Fruit fly (Drosophila melanogaster) whole organism, embryonic: ENCODE data around the gene Efr.

ENCODE experiments used
- Asciz ChIP-seq: fragments of 200-800 bp; sonication (Bioruptor generic); optimal IDR thresholded peaks from 2 replicates; lab custom pipeline; 2017; ENCODE audit warnings: missing biosample characterization, mild to moderate bottlenecking, missing genetic modification characterization, missing genetic modification reagents
- Atf3 ChIP-seq: fragments of 200-800 bp; sonication (Bioruptor generic); optimal IDR thresholded peaks from 3 replicates; lab custom pipeline; 2016; ENCODE audit warnings: missing biosample characterization, missing genetic modification characterization
- Awh ChIP-seq: fragments of 200-800 bp; sonication (Bioruptor generic); IDR thresholded peaks from 2 replicates; pipeline ENCODE4, ENCODE4 v1.3.6; 2022; ENCODE audit warnings: missing biosample characterization, missing genetic modification characterization
- CG10462 ChIP-seq: fragments of 200-800 bp; sonication (Bioruptor generic); optimal IDR thresholded peaks from 2 replicates; lab custom pipeline; 2016; ENCODE audit warnings: missing biosample characterization, missing genetic modification characterization
- CG12155 ChIP-seq: fragments of 200-800 bp; sonication (Bioruptor generic); optimal IDR thresholded peaks from 3 replicates; lab custom pipeline; 2016; ENCODE audit warnings: missing biosample characterization, missing genetic modification characterization
- CG12659 ChIP-seq: fragments of 200-800 bp; sonication (Bioruptor generic); optimal IDR thresholded peaks from 3 replicates; lab custom pipeline; 2017; ENCODE audit warnings: mild to moderate bottlenecking, missing biosample characterization, missing genetic modification reagents, missing genetic modification characterization
- CG15514 ChIP-seq: fragments of 200-800 bp; sonication (Bioruptor generic); optimal IDR thresholded peaks from 3 replicates; lab custom pipeline; 2017; ENCODE audit warnings: missing biosample characterization, missing genetic modification characterization, mild to moderate bottlenecking, moderate library complexity, missing genetic modification reagents
- CG17361 ChIP-seq: fragments of 200-800 bp; sonication (Bioruptor generic); IDR thresholded peaks from 3 replicates; pipeline ENCODE4 v1.3.6; 2022; ENCODE audit warnings: missing biosample characterization, missing genetic modification characterization
- CG17802 ChIP-seq: fragments of 200-800 bp; sonication (Bioruptor generic); optimal IDR thresholded peaks from 2 replicates; lab custom pipeline; 2018; ENCODE audit warnings: missing biosample characterization, mild to moderate bottlenecking, missing genetic modification characterization, moderate library complexity
- CG18476 ChIP-seq: fragments of 200-800 bp; sonication (Bioruptor generic); optimal IDR thresholded peaks from 2 replicates; lab custom pipeline; 2016; ENCODE audit warnings: missing biosample characterization, mild to moderate bottlenecking, missing genetic modification characterization
- CG2116 ChIP-seq: fragments of 200-800 bp; sonication (Bioruptor generic); optimal IDR thresholded peaks from 3 replicates; lab custom pipeline; 2018; ENCODE audit warnings: missing biosample characterization, mild to moderate bottlenecking, missing genetic modification characterization
- CG31224 ChIP-seq: fragments of 200-800 bp; sonication (Bioruptor generic); IDR thresholded peaks from 2 replicates; pipeline ENCODE4 v1.3.6; 2022; ENCODE audit warnings: missing biosample characterization, missing genetic modification characterization
- CG31441 ChIP-seq: fragments of 200-800 bp; sonication (Bioruptor generic); IDR thresholded peaks from 2 replicates; pipeline ENCODE4 v1.3.6; 2022; ENCODE audit warnings: missing biosample characterization, missing genetic modification characterization
- CG4730 ChIP-seq: fragments of 200-800 bp; sonication (Bioruptor generic); IDR thresholded peaks from 2 replicates; pipeline ENCODE4 v1.3.6; 2022; ENCODE audit warnings: missing biosample characterization, missing genetic modification characterization
- CG4854 ChIP-seq: fragments of 200-800 bp; sonication (Bioruptor generic); optimal IDR thresholded peaks from 2 replicates; lab custom pipeline; 2016; ENCODE audit warnings: missing biosample characterization, missing genetic modification characterization, inconsistent platforms
- CG6175 ChIP-seq: fragments of 200-800 bp; sonication (Bioruptor generic); IDR thresholded peaks from 3 replicates; pipeline ENCODE4 v1.3.6; 2022; ENCODE audit warnings: missing biosample characterization, missing genetic modification characterization
- CG6854 ChIP-seq: fragments of 200-800 bp; sonication (Bioruptor generic); optimal IDR thresholded peaks from 3 replicates; lab custom pipeline; 2017; ENCODE audit warnings: missing biosample characterization, mild to moderate bottlenecking, missing genetic modification characterization
- CG7372 ChIP-seq: fragments of 200-800 bp; sonication (Bioruptor generic); IDR thresholded peaks from 2 replicates; pipeline ENCODE4 v1.3.6; 2022; ENCODE audit warnings: missing biosample characterization, missing genetic modification characterization
- CHES-1-like ChIP-seq: fragments of 200-800 bp; sonication (Bioruptor generic); optimal IDR thresholded peaks from 2 replicates; lab custom pipeline; 2016; ENCODE audit warnings: missing biosample characterization, missing genetic modification characterization
- CoRest ChIP-seq: fragments of 200-800 bp; sonication (Bioruptor generic); optimal IDR thresholded peaks from 3 replicates; lab custom pipeline; 2018; ENCODE audit warnings: missing biosample characterization, mild to moderate bottlenecking, missing genetic modification characterization, moderate library complexity
- GATAe ChIP-seq: fragments of 200-800 bp; sonication (Bioruptor generic); conservative IDR thresholded peaks from 2 replicates; pipeline ENCODE4 v1.3.6; 2022; ENCODE audit warnings: missing biosample characterization, missing genetic modification characterization
- H2.0 ChIP-seq: fragments of 200-800 bp; sonication (Bioruptor generic); IDR thresholded peaks from 2 replicates; pipeline ENCODE4 v1.3.6; 2022; ENCODE audit warnings: missing biosample characterization, missing genetic modification characterization
- Jarid2 ChIP-seq: fragments of 200-800 bp; sonication (Bioruptor generic); optimal IDR thresholded peaks from 3 replicates; lab custom pipeline; 2017; ENCODE audit warnings: mild to moderate bottlenecking, missing biosample characterization, missing genetic modification reagents, missing genetic modification characterization
- MTF-1 ChIP-seq: fragments of 200-800 bp; sonication (Bioruptor generic); optimal IDR thresholded peaks from 2 replicates; lab custom pipeline; 2018; ENCODE audit warnings: missing biosample characterization, mild to moderate bottlenecking, missing genetic modification characterization, borderline replicate concordance
- NFAT ChIP-seq: fragments of 200-800 bp; sonication (Bioruptor generic); IDR thresholded peaks from 2 replicates; pipeline ENCODE4 v1.3.6; 2022; ENCODE audit warnings: missing biosample characterization, missing genetic modification characterization
- Nf-YC ChIP-seq: fragments of 200-800 bp; optimal IDR thresholded peaks from 3 replicates; lab custom pipeline; 2019; ENCODE audit warnings: missing biosample characterization, mild to moderate bottlenecking, missing genetic modification characterization, moderate library complexity
- Poxn ChIP-seq: fragments of 200-800 bp; sonication (Bioruptor generic); IDR thresholded peaks from 2 replicates; pipeline ENCODE4 v1.3.6; 2022; ENCODE audit warnings: missing biosample characterization, missing genetic modification characterization
- Six4 ChIP-seq: fragments of 200-800 bp; sonication (Bioruptor generic); optimal IDR thresholded peaks from 2 replicates; lab custom pipeline; 2016; ENCODE audit warnings: missing biosample characterization, missing genetic modification characterization
- Tbp ChIP-seq: fragments of >200 bp; optimal IDR thresholded peaks from 2 replicates; lab custom pipeline; 2018; ENCODE audit warnings: missing biosample characterization, missing genetic modification characterization
- Xbp1 ChIP-seq: fragments of 200-800 bp; sonication (Bioruptor generic); optimal IDR thresholded peaks from 3 replicates; lab custom pipeline; 2016; ENCODE audit warnings: missing biosample characterization, mild to moderate bottlenecking, missing genetic modification characterization
- ase ChIP-seq: fragments of 200-800 bp; sonication (Bioruptor generic); IDR thresholded peaks from 3 replicates; pipeline ENCODE4 v1.3.6; 2022; ENCODE audit warnings: missing biosample characterization, missing genetic modification characterization
- chinmo ChIP-seq: fragments of 200-800 bp; sonication (Bioruptor generic); IDR thresholded peaks from 4 replicates; pipeline ENCODE4 v1.3.6; 2022; ENCODE audit warnings: missing biosample characterization, missing genetic modification characterization; ENCODE audit not compliant: partially characterized antibody
- chn ChIP-seq: fragments of 200-800 bp; sonication (Bioruptor generic); optimal IDR thresholded peaks from 2 replicates; lab custom pipeline; 2016; ENCODE audit warnings: missing biosample characterization, missing genetic modification characterization
- croc ChIP-seq: fragments of 200-800 bp; sonication (Bioruptor generic); conservative IDR thresholded peaks from 3 replicates; pipeline ENCODE4 v1.3.6; 2022; ENCODE audit warnings: missing biosample characterization, missing genetic modification characterization
- dan ChIP-seq: fragments of 200-800 bp; sonication (Bioruptor generic); IDR thresholded peaks from 2 replicates; pipeline ENCODE4 v1.3.6; 2022; ENCODE audit warnings: missing biosample characterization, missing genetic modification characterization
- eve ChIP-seq, 2 experiments: fragments of >200 bp; optimal IDR thresholded peaks; 2 replicates each; lab custom pipeline; 2017; ENCODE audit warnings: missing biosample characterization in 2 of 2, missing genetic modification characterization in 2 of 2
- grn ChIP-seq: fragments of 200-800 bp; sonication (Bioruptor generic); optimal IDR thresholded peaks from 3 replicates; lab custom pipeline; 2017; ENCODE audit warnings: missing biosample characterization, missing genetic modification characterization
- hb ChIP-seq: fragments of 200-800 bp; sonication (Bioruptor generic); IDR thresholded peaks from 3 replicates; pipeline ENCODE4 v1.3.6; 2022; ENCODE audit warnings: missing biosample characterization, missing genetic modification characterization; ENCODE audit not compliant: partially characterized antibody
- ind ChIP-seq: fragments of 200-800 bp; sonication (Bioruptor generic); optimal IDR thresholded peaks from 3 replicates; lab custom pipeline; 2016; ENCODE audit warnings: missing biosample characterization, missing genetic modification characterization
- insv ChIP-seq, 2 experiments: fragments of 200-800 bp; sonication (Bioruptor generic); optimal IDR thresholded peaks; 3 replicates each; lab custom pipeline; 2016 to 2018; ENCODE audit warnings: missing biosample characterization in 2 of 2, missing genetic modification characterization in 2 of 2
- inv ChIP-seq: fragments of 200-800 bp; sonication (Bioruptor generic); IDR thresholded peaks from 2 replicates; pipeline ENCODE4 v1.3.6; 2022; ENCODE audit warnings: missing biosample characterization, missing genetic modification characterization; ENCODE audit not compliant: partially characterized antibody
- pfk ChIP-seq: fragments of 200-800 bp; sonication (Bioruptor generic); optimal IDR thresholded peaks from 2 replicates; lab custom pipeline; 2018; ENCODE audit warnings: missing biosample characterization, mild to moderate bottlenecking, missing genetic modification characterization, moderate library complexity
- pho ChIP-seq: fragments of 200-800 bp; sonication (Bioruptor generic); optimal IDR thresholded peaks from 2 replicates; lab custom pipeline; 2016; ENCODE audit warnings: missing biosample characterization, missing genetic modification characterization
- prd ChIP-seq, 3 experiments: fragments of >200 bp in 2 of 3; fragments of 200-800 bp in 1 of 3; sonication (Bioruptor generic) in 1 of 3; optimal IDR thresholded peaks in 2 of 3; IDR thresholded peaks in 1 of 3; 2 replicates in 2 of 3; 3 replicates in 1 of 3; pipeline versions ENCODE4 v1.3.6 to Lab custom; 2017 to 2022; ENCODE audit warnings: missing biosample characterization in 1 of 3, missing genetic modification characterization in 1 of 3
- schlank ChIP-seq: fragments of 200-800 bp; sonication (Bioruptor generic); optimal IDR thresholded peaks from 2 replicates; lab custom pipeline; 2018; ENCODE audit warnings: missing biosample characterization, mild to moderate bottlenecking, missing genetic modification characterization
- sd ChIP-seq: fragments of 200-800 bp; sonication (Bioruptor generic); optimal IDR thresholded peaks from 3 replicates; lab custom pipeline; 2018; ENCODE audit warnings: missing biosample characterization, mild to moderate bottlenecking, missing genetic modification characterization, moderate library complexity
- sna ChIP-seq: fragments of 200-800 bp; sonication (Bioruptor generic); IDR thresholded peaks from 2 replicates; pipeline ENCODE4 v1.3.6; 2022; ENCODE audit warnings: missing biosample characterization, missing genetic modification characterization; ENCODE audit not compliant: partially characterized antibody
- ssp ChIP-seq: fragments of 200-800 bp; sonication (Bioruptor generic); IDR thresholded peaks from 2 replicates; pipeline ENCODE4 v1.3.6; 2022; ENCODE audit warnings: missing biosample characterization, missing genetic modification characterization
- stc ChIP-seq: fragments of 200-800 bp; sonication (Bioruptor generic); IDR thresholded peaks from 2 replicates; pipeline ENCODE4 v1.3.6; 2022; ENCODE audit warnings: missing biosample characterization, missing genetic modification characterization
- trem ChIP-seq: fragments of 200-800 bp; optimal IDR thresholded peaks from 3 replicates; lab custom pipeline; 2019; ENCODE audit warnings: missing biosample characterization, mild to moderate bottlenecking, missing genetic modification characterization, moderate library complexity

Efr gene

DNA sequence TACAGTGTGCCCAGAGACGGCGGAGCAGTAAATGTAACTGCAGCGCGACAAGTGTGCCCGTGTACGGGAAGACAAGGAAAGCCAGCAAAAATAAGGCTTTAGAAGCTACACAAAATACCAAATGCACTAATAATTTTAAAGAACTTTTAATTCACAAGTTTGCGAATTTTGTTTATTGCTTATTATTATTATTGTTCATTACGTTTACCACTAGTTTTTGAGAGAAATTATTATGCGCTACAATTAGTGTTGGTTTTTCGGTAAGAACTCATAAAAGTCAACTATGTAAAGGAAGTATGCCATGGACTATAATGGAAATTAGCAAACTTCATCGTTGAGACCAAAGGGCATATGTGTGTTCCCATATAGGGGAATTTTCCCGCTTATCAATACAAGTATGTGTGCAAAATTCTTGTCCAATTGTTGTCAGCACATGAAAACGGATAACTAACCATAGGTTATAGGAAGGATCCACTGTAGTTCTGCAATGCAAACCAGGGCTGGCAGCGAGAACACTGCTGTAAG lies 47.5 kb downstream of the Efr start, which contains the start of gene schlank (continued):
- TF ChIP-seq CG31441 (no peak), CG31224 (GFP tag; lab: Robert Waterston, UW) (peak; percentile 56), CG7372 (GFP tag; lab: Robert Waterston, UW) (no peak; the same call in 1 of the 2 replicates), Jarid2 (GFP tag; lab: Kevin White, UChicago) (no peak), dan (GFP tag; lab: Robert Waterston, UW) (no peak), prd (optimal IDR thresholded peaks at IDR 0.05; lab: Kevin White, UChicago) (no peak), prd (GFP tag; IDR thresholded peaks at IDR 0.05; lab: Robert Waterston, UW) (peak; percentile 81), CG15514 (GFP tag; lab: Kevin White, UChicago) (peak; percentile 12), CG17802 (no peak), grn (GFP tag; lab: Kevin White, UChicago) (no peak), sna (GFP tag; lab: Robert Waterston, UW) (no peak), CHES-1-like (GFP tag; lab: Kevin White, UChicago) (peak; percentile 9), Asciz (GFP tag; lab: Kevin White, UChicago) (no peak), Awh (GFP tag; lab: Robert Waterston, UW) (peak; percentile 56), CoRest (peak; percentile 68), insv (GFP tag; optimal IDR thresholded peaks at IDR 0.05; lab: Kevin White, UChicago) (peak in 1 of 2 experiments; percentile 12), hb (GFP tag; lab: Robert Waterston, UW) (no peak), Xbp1 (peak; percentile 64), CG4854 (GFP tag; lab: Kevin White, UChicago) (no peak), GATAe (GFP tag; lab: Robert Waterston, UW) (no peak), CG12659 (GFP tag; lab: Kevin White, UChicago) (peak; percentile 45), NFAT (GFP tag; lab: Robert Waterston, UW) (peak; percentile 61), CG4730 (GFP tag; lab: Robert Waterston, UW) (no peak), eve (GFP tag; optimal IDR thresholded peaks at IDR 0.05; lab: Kevin White, UChicago) (no peak), CG17361 (GFP tag; lab: Robert Waterston, UW) (peak; percentile 71), stc (GFP tag; lab: Robert Waterston, UW) (0 out of 2 replicates have a peak, but pooled peaks have one; percentile 49), ase (GFP tag; lab: Robert Waterston, UW) (peak; percentile 30; the same call in 1 of the 3 replicates), CG18476 (GFP tag; lab: Kevin White, UChicago) (peak; percentile 31), inv (GFP tag; lab: Robert Waterston, UW) (no peak), CG10462 (peak; percentile 26), pho (GFP tag; lab: Kevin White, UChicago) (peak; percentile 56), schlank (tag; lab: Kevin White, UChicago) (peak; percentile 64), CG2116 (GFP tag; lab: Kevin White, UChicago) (no peak), croc (peak; percentile 28; the same call in 1 of the 3 replicates), sd (tag; lab: Kevin White, UChicago) (peak; percentile 59), CG12155 (GFP tag; lab: Kevin White, UChicago) (peak; percentile 27), CG6175 (no peak), MTF-1 (no peak), H2.0 (GFP tag; lab: Robert Waterston, UW) (peak; percentile 63), chn (GFP tag; lab: Kevin White, UChicago) (peak; percentile 62), ssp (peak; percentile 76), ind (GFP tag; lab: Kevin White, UChicago) (peak; percentile 73), Tbp (no peak), Atf3 (GFP tag; lab: Kevin White, UChicago) (no peak), trem (tag; lab: Kevin White, UChicago) (peak; percentile 10), chinmo (GFP tag; lab: Robert Waterston, UW) (no peak), Poxn (no peak), pfk (no peak), Nf-YC (tag; lab: Kevin White, UChicago) (peak; percentile 22), CG6854 (GFP tag; lab: Kevin White, UChicago) (no peak), Six4 (GFP tag; lab: Kevin White, UChicago) (peak; percentile 8)
